Worm (Caenorhabditis elegans): ENCODE results near the gene K12H6.4.

ce11 chrII:2797951-2798350 is 26.1 kb downstream of the K12H6.4 start:
- TF ChIP-seq mep-1 (tag; optimal IDR thresholded peaks at IDR 0.05) (no peak), unc-62 (GFP tag; optimal IDR thresholded peaks at IDR 0.05 in 1 of 2) (no peak), unc-62 (tag; optimal IDR thresholded peaks at IDR 0.05) (no peak), fkh-10 (GFP tag; optimal IDR thresholded peaks at IDR 0.05) (no peak), pha-4 (GFP tag; IDR thresholded peaks at IDR 0.05) (no peak), pha-4 (tag; optimal IDR thresholded peaks at IDR 0.05) (no peak), hmg-1.1 (GFP tag; IDR thresholded peaks at IDR 0.05) (no peak), unc-39 (tag; optimal IDR thresholded peaks at IDR 0.05) (no peak), duxl-1 (tag; optimal IDR thresholded peaks at IDR 0.05; ENCODE audit: poor library complexity) (no peak), lin-15B (tag; optimal IDR thresholded peaks at IDR 0.05) (no peak), egl-27 (tag; optimal IDR thresholded peaks at IDR 0.05) (no peak), ztf-11 (tag; optimal IDR thresholded peaks at IDR 0.05) (no peak)

Measured in whole organism, L4 larva.